Worm (Caenorhabditis elegans): ENCODE data around the gene kin-33.
A peak's percentile ranks its signal among the peaks of the same experiment; 100 is the strongest.
"Not testable (repeated sequence)": the region's sequence is repeated elsewhere in the genome, so short reads cannot be mapped to it uniquely, and the experiment has no call there.

The kin-33 gene

DNA sequence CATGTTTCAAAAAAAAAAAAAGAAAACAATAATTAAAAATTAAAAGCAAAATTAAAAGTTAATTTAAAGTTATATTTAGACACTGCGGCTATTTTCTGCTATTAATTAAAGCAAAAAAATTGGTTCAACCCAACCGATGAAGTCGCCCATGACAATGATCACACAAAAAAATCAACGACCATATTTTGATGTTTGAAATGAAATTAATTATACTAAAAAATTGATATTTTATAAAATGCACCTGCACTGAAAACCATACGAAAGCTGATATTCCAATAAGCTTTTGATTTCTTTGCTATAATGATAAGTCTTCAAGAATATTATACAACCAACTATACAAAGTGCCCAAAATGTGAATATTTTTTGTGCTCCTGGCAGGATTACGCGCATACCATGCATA, 14.8 kb downstream of the kin-33 start, which contains the start of gene srh-80:
TSS of gene srh-80 (plus strand) at position 301 of the 400 bp plus-strand sequence.
- TF ChIP-seq unc-62 (GFP tag; optimal IDR thresholded peaks at IDR 0.05 in 1 of 2) (peak in 1 of 2 experiments; percentile 9), unc-62 (tag; optimal IDR thresholded peaks at IDR 0.05) (no peak), ceh-44 (GFP tag; IDR thresholded peaks at IDR 0.05) (no peak)

ce11 chrV:216847-217246, 17.6 kb downstream of the kin-33 start, which contains the start of gene srh-78:
TSS of gene srh-78 (plus strand) at chrV:217147.
- TF ChIP-seq nhr-28 (tag; optimal IDR thresholded peaks at IDR 0.05) (no peak), unc-130 (GFP tag; optimal IDR thresholded peaks at IDR 0.05) (no peak), fkh-10 (GFP tag; optimal IDR thresholded peaks at IDR 0.05) (no peak), ceh-44 (GFP tag; IDR thresholded peaks at IDR 0.05) (no peak), zfp-3 (GFP tag; conservative IDR thresholded peaks at IDR 0.05) (no peak), mxl-2 (GFP tag; conservative IDR thresholded peaks at IDR 0.05) (no peak), lin-38 (GFP tag; IDR thresholded peaks at IDR 0.05) (no peak), F37D6.2 (tag; optimal IDR thresholded peaks at IDR 0.05) (no peak)

DNA sequence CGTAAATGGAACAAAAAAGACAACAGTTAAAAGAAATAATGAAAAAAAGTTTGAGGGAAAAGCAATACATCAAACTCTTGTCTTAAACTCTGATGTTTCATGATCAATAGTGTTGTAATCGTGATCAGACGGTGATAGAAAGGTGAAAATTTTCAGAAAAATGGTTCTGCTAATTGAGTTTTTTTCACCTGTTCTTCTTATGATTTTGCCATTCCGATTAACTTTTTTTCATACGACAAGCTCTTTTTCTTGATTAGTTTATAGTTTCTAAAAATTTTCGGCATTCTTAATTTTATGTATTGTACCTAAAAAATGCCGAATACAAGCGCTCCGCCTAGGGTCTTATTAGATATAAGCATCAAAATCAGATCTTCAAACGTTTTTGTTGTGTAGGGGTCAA, 18.8 kb downstream of the kin-33 start:
- TF ChIP-seq fkh-10 (GFP tag; optimal IDR thresholded peaks at IDR 0.05): no peak
- TF ChIP-seq D1046.2 (GFP tag; IDR thresholded peaks at IDR 0.05): no peak
- no peak for TF ChIP-seq hmg-1.1 (GFP tag; IDR thresholded peaks at IDR 0.05)
- no peak for TF ChIP-seq nhr-111 (GFP tag; optimal IDR thresholded peaks at IDR 0.05)
- no peak for TF ChIP-seq F26F4.8 (GFP tag; conservative IDR thresholded peaks at IDR 0.05)
- no peak for TF ChIP-seq vab-7 (GFP tag; IDR thresholded peaks at IDR 0.05)
- TF ChIP-seq lin-15B (tag; optimal IDR thresholded peaks at IDR 0.05): no peak

DNA sequence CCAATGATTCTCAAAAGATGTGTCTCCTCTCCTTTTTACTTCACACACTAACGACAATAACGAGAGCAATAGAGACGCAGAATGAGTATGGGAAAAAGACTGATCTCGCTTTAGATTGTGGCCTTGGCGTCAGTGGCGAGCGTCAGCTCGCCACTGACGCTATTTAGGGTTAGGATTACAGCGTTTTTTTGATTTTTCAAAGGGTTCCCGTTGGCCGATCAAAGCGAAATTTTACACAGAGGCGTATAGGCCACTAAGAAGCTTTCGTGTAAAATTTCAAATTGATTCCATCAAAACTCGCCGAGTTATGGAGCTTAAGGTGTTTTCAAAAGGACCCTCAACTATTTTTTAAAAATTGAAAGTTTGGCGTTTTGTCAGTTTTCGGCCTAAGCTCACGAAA, 21.8 kb downstream of the kin-33 start, which contains the start of gene DC2.5:
TSS of gene DC2.5 (minus strand) at position 101 of the 400 bp plus-strand sequence.
- TF ChIP-seq daf-16 (GFP tag; optimal IDR thresholded peaks at IDR 0.05); daf-16 (tag; optimal IDR thresholded peaks at IDR 0.05); nhr-102 (tag; optimal IDR thresholded peaks at IDR 0.05); unc-62 (GFP tag; optimal IDR thresholded peaks at IDR 0.05 in 1 of 2); unc-62 (tag; optimal IDR thresholded peaks at IDR 0.05): not testable (repeated sequence)

DNA sequence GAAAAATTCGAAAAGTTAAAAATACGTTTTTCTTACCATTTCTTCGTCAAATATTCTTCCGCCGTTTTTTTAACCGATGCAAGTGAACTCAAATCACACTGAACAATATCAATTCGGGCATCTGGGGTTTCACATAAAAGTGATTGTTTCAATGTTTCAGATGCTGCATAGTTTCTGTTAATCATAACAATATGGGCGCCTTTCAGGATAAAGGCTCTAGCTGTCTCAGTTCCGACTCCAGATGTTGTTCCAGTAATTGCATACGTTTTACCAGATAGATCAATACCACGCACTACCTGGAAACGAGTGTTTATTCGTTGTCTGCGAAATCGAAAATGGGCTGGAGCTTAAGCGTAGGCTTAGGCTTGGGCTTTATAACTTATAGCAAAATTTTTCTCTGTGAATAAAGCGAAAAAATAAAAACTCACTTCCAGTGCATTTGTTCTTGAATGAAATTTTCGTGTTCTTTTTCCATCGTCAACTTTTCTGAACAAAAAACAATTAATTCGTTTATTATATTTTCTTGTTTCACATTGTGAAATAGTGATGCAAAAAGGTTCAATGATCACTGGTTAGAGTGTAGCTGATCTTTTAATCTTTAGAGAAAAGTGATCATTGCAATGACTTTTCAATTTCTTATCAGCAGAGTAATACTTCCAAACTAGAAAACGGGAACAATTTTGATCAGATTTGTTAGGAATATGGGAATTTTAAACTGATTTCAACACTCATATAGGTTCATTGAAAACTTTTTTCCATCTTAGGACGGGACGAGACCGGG, 22.9 kb downstream of the kin-33 start:
- TF ChIP-seq mxl-2 (GFP tag; conservative IDR thresholded peaks at IDR 0.05): no peak
- TF ChIP-seq mep-1 (tag; optimal IDR thresholded peaks at IDR 0.05): peak; percentile 60
- no peak for TF ChIP-seq daf-16 (GFP tag; optimal IDR thresholded peaks at IDR 0.05)
- TF ChIP-seq daf-16 (tag; optimal IDR thresholded peaks at IDR 0.05): peak; percentile 70
- TF ChIP-seq dmd-8 (GFP tag; IDR thresholded peaks at IDR 0.05): no peak
- no peak; the same call in 1 of the 2 replicates for TF ChIP-seq dmd-6 (GFP tag; IDR thresholded peaks at IDR 0.05)
- peak; percentile 73 for TF ChIP-seq dve-1 (tag; optimal IDR thresholded peaks at IDR 0.05; ENCODE audit: insufficient read depth)
- TF ChIP-seq ztf-7 (tag; optimal IDR thresholded peaks at IDR 0.05): peak; percentile 50
- TF ChIP-seq unc-62 (GFP tag; optimal IDR thresholded peaks at IDR 0.05 in 1 of 2): peak in 1 of 2 experiments; percentile 37
- TF ChIP-seq unc-62 (tag; optimal IDR thresholded peaks at IDR 0.05): no peak
- peak in 1 of 2 experiments; percentile 46 for TF ChIP-seq lsy-2 (tag; optimal IDR thresholded peaks at IDR 0.05)
- TF ChIP-seq attf-4 (tag; optimal IDR thresholded peaks at IDR 0.05): no peak
- no peak for TF ChIP-seq cey-2 (tag; optimal IDR thresholded peaks at IDR 0.05; ENCODE audit: borderline replicate concordance, insufficient read depth)

DNA sequence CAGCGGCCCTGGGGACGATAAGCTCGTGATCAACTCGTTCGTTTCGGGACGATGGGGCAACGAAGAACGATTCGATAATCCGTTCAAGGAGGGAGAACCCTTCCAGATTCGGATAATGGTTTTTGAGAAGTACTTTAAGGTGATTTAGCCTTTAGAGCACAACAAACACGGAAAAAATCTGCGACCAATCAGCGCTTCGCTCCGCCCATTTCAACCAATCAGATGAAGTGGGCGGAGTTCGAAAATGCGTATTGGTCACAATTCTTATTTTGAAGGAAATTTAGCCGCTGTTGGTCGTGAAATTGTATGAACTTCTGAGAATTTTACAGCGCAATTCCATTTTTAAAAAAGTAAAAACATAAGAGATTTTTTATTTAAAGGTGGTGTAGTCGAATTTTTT, 27.7 kb downstream of the kin-33 start:
- TF ChIP-seq zip-2 (tag; optimal IDR thresholded peaks at IDR 0.05) (no peak), ceh-28 (tag; optimal IDR thresholded peaks at IDR 0.05) (no peak), nhr-76 (tag; optimal IDR thresholded peaks at IDR 0.05) (no peak), ceh-32 (tag; optimal IDR thresholded peaks at IDR 0.05; ENCODE audit: poor library complexity) (no peak), ztf-7 (tag; optimal IDR thresholded peaks at IDR 0.05) (no peak), unc-130 (GFP tag; optimal IDR thresholded peaks at IDR 0.05) (no peak), D1046.2 (GFP tag; IDR thresholded peaks at IDR 0.05) (no peak), nhr-41 (GFP tag; IDR thresholded peaks at IDR 0.05) (no peak), attf-4 (tag; optimal IDR thresholded peaks at IDR 0.05) (no peak), Y75B8A.6 (GFP tag; IDR thresholded peaks at IDR 0.05) (no peak), lin-29 (GFP tag; IDR thresholded peaks at IDR 0.05) (no peak), daf-8 (GFP tag; IDR thresholded peaks at IDR 0.05) (no peak), dmd-9 (GFP tag; IDR thresholded peaks at IDR 0.05) (no peak), lin-39 (tag; optimal IDR thresholded peaks at IDR 0.05) (no peak), Y48G9A.11 (GFP tag; IDR thresholded peaks at IDR 0.05) (no peak), mep-1 (tag; optimal IDR thresholded peaks at IDR 0.05) (no peak), mxl-3 (GFP tag; optimal IDR thresholded peaks at IDR 0.05) (no peak)

Measured in whole organism, L4 larva.